Worm (Caenorhabditis elegans): ENCODE data around the gene T23B5.6.

ce11 chrIV:12700204-12700603 is 23.2 kb upstream of the T23B5.6 start:
- TF ChIP-seq lin-39 (tag; optimal IDR thresholded peaks at IDR 0.05) (no peak), Y5F2A.4 (GFP tag; optimal IDR thresholded peaks at IDR 0.05) (no peak), ceh-82 (tag; optimal IDR thresholded peaks at IDR 0.05) (no peak), mep-1 (tag; optimal IDR thresholded peaks at IDR 0.05) (no peak), ztf-11 (tag; optimal IDR thresholded peaks at IDR 0.05) (no peak)
